Fruit fly (Drosophila melanogaster): ENCODE data around the gene CG11756.
A peak's percentile ranks its signal among the peaks of the same experiment; 100 is the strongest.

The CG11756 gene

dm6 chrX:11359081-11359481 is 11.2 kb downstream of the CG11756 start, which contains the start of gene Pa1 (continued):
- TF ChIP-seq p53 (GFP tag; optimal IDR thresholded peaks at IDR 0.05) (no peak), vnd (GFP tag; IDR thresholded peaks at IDR 0.05; ENCODE audit: partially characterized antibody) (peak; percentile 54; the same call in 2 of the 3 replicates), CTCF (GFP tag; optimal IDR thresholded peaks at IDR 0.05) (peak; percentile 37), CG9797 (GFP tag; optimal IDR thresholded peaks at IDR 0.05) (peak; percentile 2), ttk (GFP tag; IDR thresholded peaks at IDR 0.05) (no peak), mld (GFP tag; IDR thresholded peaks at IDR 0.05; ENCODE audit: partially characterized antibody) (0 out of 3 replicates have a peak, but pooled peaks have one; percentile 49), gcm (GFP tag; optimal IDR thresholded peaks at IDR 0.05) (no peak), CG6791 (GFP tag; IDR thresholded peaks at IDR 0.05; ENCODE audit: partially characterized antibody) (peak; percentile 74; the same call in 2 of the 3 replicates), Lhr (GFP tag; optimal IDR thresholded peaks at IDR 0.05) (no peak), Myb (GFP tag; optimal IDR thresholded peaks at IDR 0.05) (peak; percentile 8), CG1603 (tag; optimal IDR thresholded peaks at IDR 0.05) (no peak), CG11085 (GFP tag; IDR thresholded peaks at IDR 0.05) (no peak), Opbp (GFP tag; IDR thresholded peaks at IDR 0.05; ENCODE audit: partially characterized antibody) (peak; percentile 68; the same call in 2 of the 3 replicates), bsh (GFP tag; optimal IDR thresholded peaks at IDR 0.05) (no peak), fd64A (GFP tag; optimal IDR thresholded peaks at IDR 0.05) (no peak), lilli (GFP tag; optimal IDR thresholded peaks at IDR 0.05) (no peak), zf30C (GFP tag; optimal IDR thresholded peaks at IDR 0.05) (no peak), HmgZ (tag; optimal IDR thresholded peaks at IDR 0.05) (peak; percentile 37), Sry-β (GFP tag; optimal IDR thresholded peaks at IDR 0.05) (no peak), crc (GFP tag; optimal IDR thresholded peaks at IDR 0.05) (peak; percentile 5), CG6854 (GFP tag; optimal IDR thresholded peaks at IDR 0.05) (no peak), CG4854 (GFP tag; optimal IDR thresholded peaks at IDR 0.05) (no peak), CG9437 (GFP tag; optimal IDR thresholded peaks at IDR 0.05) (no peak), CG12299 (tag; optimal IDR thresholded peaks at IDR 0.05) (peak; percentile 15), pita (GFP tag; optimal IDR thresholded peaks at IDR 0.05) (no peak), aop (GFP tag; IDR thresholded peaks at IDR 0.05) (no peak), Med (GFP tag) (peak; percentile 90), Dp (GFP tag; optimal IDR thresholded peaks at IDR 0.05) (peak; percentile 91), trem (tag; optimal IDR thresholded peaks at IDR 0.05) (peak; percentile 12), Doc3 (GFP tag; IDR thresholded peaks at IDR 0.05; ENCODE audit: partially characterized antibody) (peak; percentile 55), CG2202 (tag; optimal IDR thresholded peaks at IDR 0.05) (no peak), exex (tag; optimal IDR thresholded peaks at IDR 0.05) (no peak), peb (GFP tag; IDR thresholded peaks at IDR 0.05) (no peak), CG3847 (GFP tag; IDR thresholded peaks at IDR 0.05) (0 out of 2 replicates have a peak, but pooled peaks have one; percentile 22), CG7963 (GFP tag; IDR thresholded peaks at IDR 0.05; ENCODE audit: partially characterized antibody) (peak; percentile 47; the same call in 1 of the 3 replicates), CG4404 (GFP tag; IDR thresholded peaks at IDR 0.05) (no peak), unc-4 (GFP tag; IDR thresholded peaks at IDR 0.05; ENCODE audit: partially characterized antibody) (peak; percentile 71), crp (GFP tag; optimal IDR thresholded peaks at IDR 0.05) (no peak), pnt (GFP tag; optimal IDR thresholded peaks at IDR 0.05) (no peak), ci (GFP tag; IDR thresholded peaks at IDR 0.05) (peak; percentile 68; the same call in 2 of the 3 replicates), HLH3B (GFP tag; IDR thresholded peaks at IDR 0.05) (no peak), ranshi (GFP tag; IDR thresholded peaks at IDR 0.05) (no peak), stc (GFP tag; IDR thresholded peaks at IDR 0.05) (0 out of 2 replicates have a peak, but pooled peaks have one; percentile 16), CG6689 (GFP tag; IDR thresholded peaks at IDR 0.05) (no peak), pzg (GFP tag; optimal IDR thresholded peaks at IDR 0.05) (peak; percentile 62), BEAF-32 (GFP tag; optimal IDR thresholded peaks at IDR 0.05) (peak; percentile 62), CG6272 (GFP tag; IDR thresholded peaks at IDR 0.05) (no peak), sob (GFP tag; IDR thresholded peaks at IDR 0.05) (0 out of 2 replicates have a peak, but pooled peaks have one; percentile 25), eyg (GFP tag; optimal IDR thresholded peaks at IDR 0.05) (no peak), lbe (GFP tag; optimal IDR thresholded peaks at IDR 0.05) (no peak)
